Fruit fly (Drosophila melanogaster): Measurements from ENCODE around the gene tHMG2.

tHMG2 gene

dm6 chr3R:22538877-22539276, 46.1 kb downstream of the tHMG2 start (continued):
- TF ChIP-seq CG11762 (GFP tag; optimal IDR thresholded peaks at IDR 0.05; ENCODE audit: insufficient read depth) = peak; percentile 27
- peak; percentile 58 for TF ChIP-seq CG34406 (GFP tag; optimal IDR thresholded peaks at IDR 0.05)
- TF ChIP-seq ss (GFP tag; optimal IDR thresholded peaks at IDR 0.05) = no peak
- no peak for TF ChIP-seq Lpt (GFP tag; optimal IDR thresholded peaks at IDR 0.05)
- peak; percentile 40 for TF ChIP-seq CG3032 (tag; optimal IDR thresholded peaks at IDR 0.05)
- TF ChIP-seq cyc (GFP tag; optimal IDR thresholded peaks at IDR 0.05) = no peak
- peak; percentile 41 for TF ChIP-seq topi (GFP tag; optimal IDR thresholded peaks at IDR 0.05)
- TF ChIP-seq CG4318 (GFP tag; optimal IDR thresholded peaks at IDR 0.05) = no peak
- no peak for TF ChIP-seq fd85E (GFP tag; optimal IDR thresholded peaks at IDR 0.05)
- TF ChIP-seq pdm3 (GFP tag; optimal IDR thresholded peaks at IDR 0.05) = peak; percentile 35
- no peak for TF ChIP-seq dac (GFP tag; optimal IDR thresholded peaks at IDR 0.05)
- no peak for TF ChIP-seq Blimp-1 (GFP tag; optimal IDR thresholded peaks at IDR 0.05)
- TF ChIP-seq Sox102F (GFP tag; optimal IDR thresholded peaks at IDR 0.05) = no peak
- no peak for TF ChIP-seq spab (GFP tag; optimal IDR thresholded peaks at IDR 0.05)
- TF ChIP-seq CG7368 (GFP tag; optimal IDR thresholded peaks at IDR 0.05) = no peak

dm6 chr3R:22539762-22540161, 47.0 kb downstream of the tHMG2 start, which contains the start of gene CG5326:
Gene CG5326, minus strand, starts transcription at chr3R:22539919.
- TF ChIP-seq CG6792 (GFP tag; optimal IDR thresholded peaks at IDR 0.05) (no peak), CG34406 (GFP tag; optimal IDR thresholded peaks at IDR 0.05) (no peak), fd59A (GFP tag; optimal IDR thresholded peaks at IDR 0.05) (no peak), CG7368 (GFP tag; optimal IDR thresholded peaks at IDR 0.05) (no peak), CG6854 (GFP tag; optimal IDR thresholded peaks at IDR 0.05) (peak; percentile 12), CG3919 (GFP tag; optimal IDR thresholded peaks at IDR 0.05) (peak; percentile 39), OdsH (GFP tag; optimal IDR thresholded peaks at IDR 0.05) (no peak), CG16779 (tag; optimal IDR thresholded peaks at IDR 0.05) (no peak), CG1621 (tag; optimal IDR thresholded peaks at IDR 0.05) (peak; percentile 58), ss (GFP tag; optimal IDR thresholded peaks at IDR 0.05) (peak; percentile 35 to 69), eg (GFP tag; IDR thresholded peaks at IDR 0.05) (0 out of 3 replicates have a peak, but pooled peaks have one; percentile 15), CG6808 (GFP tag; optimal IDR thresholded peaks at IDR 0.05) (peak; percentile 40), CG8119 (GFP tag; IDR thresholded peaks at IDR 0.05) (no peak), dac (GFP tag; optimal IDR thresholded peaks at IDR 0.05) (no peak), fd85E (GFP tag; optimal IDR thresholded peaks at IDR 0.05) (no peak), Hr39 (GFP tag; optimal IDR thresholded peaks at IDR 0.05) (no peak), dsx (GFP tag; optimal IDR thresholded peaks at IDR 0.05; ENCODE audit: poor library complexity, severe bottlenecking) (peak; percentile 56), CG9139 (GFP tag; optimal IDR thresholded peaks at IDR 0.05) (peak; percentile 46), CG10669 (GFP tag; optimal IDR thresholded peaks at IDR 0.05) (no peak), cyc (GFP tag; optimal IDR thresholded peaks at IDR 0.05) (no peak), Eip78C (GFP tag) (peak; percentile 24), svp (GFP tag) (no peak), Sox15 (GFP tag; optimal IDR thresholded peaks at IDR 0.05) (no peak), topi (GFP tag; optimal IDR thresholded peaks at IDR 0.05) (no peak), salr (GFP tag; optimal IDR thresholded peaks at IDR 0.05) (no peak)

DNA sequence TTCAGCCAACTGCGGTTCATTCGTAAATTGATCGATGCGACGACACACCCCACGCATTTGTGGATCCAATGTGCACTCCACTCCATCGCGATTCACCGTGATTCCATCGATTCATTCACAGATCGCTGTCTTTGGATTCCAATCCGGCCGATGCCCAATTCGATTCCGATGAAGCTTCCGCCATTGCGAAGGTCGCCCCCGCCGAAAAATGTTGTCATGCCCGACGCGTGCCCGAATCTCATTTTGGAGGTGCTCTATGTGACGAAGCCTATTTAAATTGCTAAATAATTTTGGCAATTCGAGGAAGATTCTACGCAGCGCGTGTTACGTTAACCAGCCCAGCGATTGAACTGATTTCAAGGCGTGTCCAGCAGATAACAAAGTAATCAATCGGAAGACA, 47.9 kb downstream of the tHMG2 start:
- TF ChIP-seq Smox (GFP tag; optimal IDR thresholded peaks at IDR 0.05) (no peak), CG9139 (GFP tag; optimal IDR thresholded peaks at IDR 0.05) (no peak), CG3032 (tag; optimal IDR thresholded peaks at IDR 0.05) (no peak), OdsH (GFP tag; optimal IDR thresholded peaks at IDR 0.05) (no peak), spab (GFP tag; optimal IDR thresholded peaks at IDR 0.05) (no peak), Blimp-1 (GFP tag; optimal IDR thresholded peaks at IDR 0.05) (no peak), esn (GFP tag; optimal IDR thresholded peaks at IDR 0.05) (no peak), Eip78C (GFP tag) (no peak), CG6792 (GFP tag; optimal IDR thresholded peaks at IDR 0.05) (no peak), Sox102F (GFP tag; optimal IDR thresholded peaks at IDR 0.05) (no peak), Ets21C (GFP tag; optimal IDR thresholded peaks at IDR 0.05) (no peak), Hr39 (GFP tag; optimal IDR thresholded peaks at IDR 0.05) (no peak), CG7368 (GFP tag; optimal IDR thresholded peaks at IDR 0.05) (no peak), CG11294 (GFP tag; IDR thresholded peaks at IDR 0.05) (no peak), CG34406 (GFP tag; optimal IDR thresholded peaks at IDR 0.05) (no peak), CG3919 (GFP tag; optimal IDR thresholded peaks at IDR 0.05) (no peak), Sox14 (GFP tag; optimal IDR thresholded peaks at IDR 0.05) (no peak), CG4318 (GFP tag; optimal IDR thresholded peaks at IDR 0.05) (no peak), CG15336 (GFP tag; IDR thresholded peaks at IDR 0.05) (no peak), pdm3 (GFP tag; optimal IDR thresholded peaks at IDR 0.05) (no peak)

Data from whole organism, prepupa.